Worm (Caenorhabditis elegans) whole organism, mixed stage, embryonic: Measurements from ENCODE around the gene K10B4.3.

Source experiments
- M03D4.4 ChIP-seq: sonication (generic microtip); optimal IDR thresholded peaks from 2 replicates; lab custom pipeline; 2017; ENCODE audit warnings: mild to moderate bottlenecking, missing genetic modification characterization, missing compliant biosample characterization
- blmp-1 ChIP-seq: fragments of 150-350 bp; optimal IDR thresholded peaks from 2 replicates; lab custom pipeline; 2014; ENCODE audit warnings: missing biosample characterization, missing genetic modification characterization
- ceh-39 ChIP-seq: fragments of 150-350 bp; optimal IDR thresholded peaks from 2 replicates; lab custom pipeline; 2014; ENCODE audit warnings: missing biosample characterization, missing genetic modification characterization
- ceh-43 ChIP-seq: fragments of 200-800 bp; sonication (Bioruptor generic); optimal IDR thresholded peaks from 2 replicates; lab custom pipeline; 2018; ENCODE audit warnings: mild to moderate bottlenecking, missing genetic modification characterization, moderate library complexity, missing compliant biosample characterization
- ceh-83 ChIP-seq: fragments of 200-800 bp; sonication (Bioruptor generic); optimal IDR thresholded peaks from 2 replicates; lab custom pipeline; 2018; ENCODE audit warnings: mild to moderate bottlenecking, missing genetic modification characterization, missing compliant biosample characterization
- ces-1 ChIP-seq: fragments of 150-350 bp; optimal IDR thresholded peaks from 2 replicates; lab custom pipeline; 2014; ENCODE audit warnings: missing biosample characterization, missing genetic modification reagents, missing genetic modification characterization
- cnd-1 ChIP-seq: fragments of 200-800 bp; sonication (Bioruptor generic); optimal IDR thresholded peaks from 2 replicates; lab custom pipeline; 2018; ENCODE audit warnings: mild to moderate bottlenecking, missing genetic modification characterization, missing compliant biosample characterization
- drap-1 ChIP-seq: fragments of 200-800 bp; sonication (Bioruptor generic); optimal IDR thresholded peaks from 3 replicates; lab custom pipeline; 2018; ENCODE audit warnings: mild to moderate bottlenecking, missing genetic modification characterization, missing compliant biosample characterization
- elt-1 ChIP-seq: sonication (generic microtip); optimal IDR thresholded peaks from 2 replicates; lab custom pipeline; 2017; ENCODE audit warnings: missing genetic modification characterization, mild to moderate bottlenecking, missing compliant biosample characterization, antibody characterized with exemption, moderate library complexity, borderline replicate concordance; ENCODE audit not compliant: insufficient read depth
- flh-1 ChIP-seq: fragments of 200-800 bp; sonication (Bioruptor generic); optimal IDR thresholded peaks from 2 replicates; lab custom pipeline; 2018; ENCODE audit warnings: mild to moderate bottlenecking, missing genetic modification characterization, moderate library complexity, missing compliant biosample characterization
- ham-2 ChIP-seq: fragments of 200-800 bp; sonication (Bioruptor generic); optimal IDR thresholded peaks from 2 replicates; lab custom pipeline; 2018; ENCODE audit warnings: mild to moderate bottlenecking, missing genetic modification characterization, missing compliant biosample characterization
- hlh-1 ChIP-seq: fragments of 150-350 bp; optimal IDR thresholded peaks from 2 replicates; lab custom pipeline; 2014; ENCODE audit warnings: missing biosample characterization, missing genetic modification reagents, missing genetic modification characterization
- lin-13 ChIP-seq: fragments of 150-350 bp; optimal IDR thresholded peaks from 2 replicates; lab custom pipeline; 2014; ENCODE audit warnings: missing biosample characterization, missing genetic modification characterization
- lin-32 ChIP-seq: fragments of 200-800 bp; sonication (Bioruptor generic); optimal IDR thresholded peaks from 2 replicates; lab custom pipeline; 2018; ENCODE audit warnings: mild to moderate bottlenecking, missing genetic modification characterization, missing compliant biosample characterization
- lsy-2 ChIP-seq: fragments of 150-350 bp; optimal IDR thresholded peaks from 2 replicates; lab custom pipeline; 2014; ENCODE audit warnings: missing biosample characterization, missing genetic modification characterization
- mab-5 ChIP-seq: fragments of 150-350 bp; optimal IDR thresholded peaks from 2 replicates; lab custom pipeline; 2014; ENCODE audit warnings: missing biosample characterization, missing genetic modification characterization
- mep-1 ChIP-seq: fragments of 150-350 bp; optimal IDR thresholded peaks from 2 replicates; lab custom pipeline; 2017; ENCODE audit warnings: missing biosample characterization, missing genetic modification reagents, missing genetic modification characterization, inconsistent platforms
- mls-2 ChIP-seq: sonication (generic microtip); optimal IDR thresholded peaks from 2 replicates; lab custom pipeline; 2016; ENCODE audit warnings: mild to moderate bottlenecking, missing genetic modification characterization, moderate library complexity, missing compliant biosample characterization
- nhr-12 ChIP-seq: fragments of 150-350 bp; optimal IDR thresholded peaks from 2 replicates; lab custom pipeline; 2014; ENCODE audit warnings: missing biosample characterization, missing genetic modification characterization
- nhr-2 ChIP-seq: fragments of 150-350 bp; optimal IDR thresholded peaks from 2 replicates; lab custom pipeline; 2014; ENCODE audit warnings: missing biosample characterization, missing genetic modification characterization
- nhr-237 ChIP-seq: fragments of 150-350 bp; optimal IDR thresholded peaks from 2 replicates; lab custom pipeline; 2014; ENCODE audit warnings: missing biosample characterization, missing genetic modification characterization
- nhr-28 ChIP-seq: fragments of 150-350 bp; optimal IDR thresholded peaks from 2 replicates; lab custom pipeline; 2014; ENCODE audit warnings: missing biosample characterization, missing genetic modification characterization
- nhr-76 ChIP-seq: sonication (generic microtip); optimal IDR thresholded peaks from 2 replicates; lab custom pipeline; 2017; ENCODE audit warnings: missing biosample characterization, missing genetic modification characterization
- pha-4 ChIP-seq: fragments of 150-350 bp; optimal IDR thresholded peaks from 2 replicates; lab custom pipeline; 2018; ENCODE audit warnings: missing biosample characterization, missing genetic modification reagents, missing genetic modification characterization
- sem-2 ChIP-seq: fragments of 200-800 bp; sonication (Bioruptor generic); optimal IDR thresholded peaks from 2 replicates; lab custom pipeline; 2018; ENCODE audit warnings: mild to moderate bottlenecking, missing genetic modification characterization, missing compliant biosample characterization
- sptf-1 ChIP-seq: sonication (generic microtip); optimal IDR thresholded peaks from 2 replicates; lab custom pipeline; 2017; ENCODE audit warnings: mild to moderate bottlenecking, missing genetic modification characterization, moderate library complexity, missing compliant biosample characterization
- unc-120 ChIP-seq: sonication (generic microtip); optimal IDR thresholded peaks from 2 replicates; lab custom pipeline; 2017; ENCODE audit warnings: missing genetic modification characterization, missing compliant biosample characterization; ENCODE audit not compliant: poor library complexity, severe bottlenecking
- unc-39 ChIP-seq: fragments of 150-350 bp; optimal IDR thresholded peaks from 2 replicates; lab custom pipeline; 2014; ENCODE audit warnings: missing biosample characterization, missing genetic modification characterization
- unc-62 ChIP-seq: fragments of 150-350 bp; optimal IDR thresholded peaks from 2 replicates; lab custom pipeline; 2014; ENCODE audit warnings: missing biosample characterization, missing genetic modification reagents, missing genetic modification characterization
- zip-8 ChIP-seq: fragments of 150-350 bp; optimal IDR thresholded peaks from 2 replicates; lab custom pipeline; 2014; ENCODE audit warnings: missing biosample characterization, missing genetic modification characterization
- ztf-11 ChIP-seq: fragments of 150-350 bp; optimal IDR thresholded peaks from 2 replicates; lab custom pipeline; 2014; ENCODE audit warnings: missing biosample characterization, missing genetic modification characterization

The K10B4.3 gene

ce11 chrII:156999-157499 is 36.0 kb upstream of the K10B4.3 start:
- TF ChIP-seq zip-8 (tag; lab: Kevin White, UChicago) (peak; percentile 75), unc-120 (tag; lab: Kevin White, UChicago) (no peak), mab-5 (no peak), nhr-28 (tag; lab: Kevin White, UChicago) (no peak)
- TF ChIP-seq, all 35 proteins: peak for 1

ce11 chrII:155904-156303 is 34.9 kb upstream of the K10B4.3 start, which contains the start of gene mrpl-28:
mrpl-28 (minus strand) TSS chrII:156009.
- no peak for TF ChIP-seq ham-2
- TF ChIP-seq nhr-237 (tag; lab: Kevin White, UChicago), result peak; percentile 84
- TF ChIP-seq lsy-2 (tag; lab: Kevin White, UChicago), result peak; percentile 75
- no peak for TF ChIP-seq sem-2 (GFP tag; lab: Kevin White, UChicago)
- TF ChIP-seq ceh-83, result no peak
- no peak for TF ChIP-seq blmp-1 (tag; lab: Kevin White, UChicago)
- peak; percentile 29 for TF ChIP-seq hlh-1
- TF ChIP-seq pha-4, result peak; percentile 86
- peak; percentile 15 for TF ChIP-seq sptf-1
- TF ChIP-seq cnd-1 (tag; lab: Kevin White, UChicago), result no peak
- peak; percentile 74 for TF ChIP-seq ceh-39
- no peak for TF ChIP-seq drap-1 (GFP tag; lab: Kevin White, UChicago)
- TF ChIP-seq elt-1 (tag; lab: Kevin White, UChicago), result no peak
- TF ChIP-seq lin-13 (tag; lab: Kevin White, UChicago), result peak; percentile 93
- no peak for TF ChIP-seq zip-8 (tag; lab: Kevin White, UChicago)
- TF ChIP-seq mep-1 (tag; lab: Kevin White, UChicago), result peak; percentile 78
- peak; percentile 81 for TF ChIP-seq ces-1

- TF ChIP-seq ceh-39, result no peak
- TF ChIP-seq sem-2 (GFP tag; lab: Kevin White, UChicago), result no peak
- TF ChIP-seq hlh-1, result no peak
- TF ChIP-seq ces-1, result no peak
- TF ChIP-seq nhr-76 (tag; lab: Kevin White, UChicago), result no peak
- TF ChIP-seq, all 35 proteins: peak for 0
Measured at ce11 chrII:152283-152682, 31.3 kb upstream of the K10B4.3 start, which contains the start of gene T25D3.3. T25D3.3 (plus strand) TSS chrII:152583.

ce11 chrII:151495-151894 is 30.5 kb upstream of the K10B4.3 start:
- TF ChIP-seq mls-2 (tag; lab: Kevin White, UChicago), result no peak
- no peak for TF ChIP-seq drap-1 (GFP tag; lab: Kevin White, UChicago)
- no peak for TF ChIP-seq unc-62 (GFP tag; lab: Kevin White, UChicago)
- TF ChIP-seq elt-1 (tag; lab: Kevin White, UChicago), result no peak
- no peak for TF ChIP-seq sptf-1
- no peak for TF ChIP-seq ces-1
- TF ChIP-seq M03D4.4 (tag; lab: Kevin White, UChicago), result no peak
- TF ChIP-seq ztf-11 (tag; lab: Kevin White, UChicago), result no peak
- no peak for TF ChIP-seq pha-4

ce11 chrII:146933-147332 is 25.9 kb upstream of the K10B4.3 start, which contains the start of gene T25D3.4:
T25D3.4 (plus strand) TSS chrII:147233.
- TF ChIP-seq unc-39 (tag; lab: Kevin White, UChicago) (no peak), ces-1 (no peak), blmp-1 (tag; lab: Kevin White, UChicago) (no peak)
- TF ChIP-seq, all 35 proteins: peak for 0

- TF ChIP-seq lin-32 (GFP tag; lab: Kevin White, UChicago), result no peak
- no peak for TF ChIP-seq nhr-237 (tag; lab: Kevin White, UChicago)
- TF ChIP-seq unc-39 (tag; lab: Kevin White, UChicago), result no peak
- TF ChIP-seq ceh-43 (GFP tag; lab: Kevin White, UChicago), result no peak
- no peak for TF ChIP-seq nhr-2
- no peak for TF ChIP-seq lin-13 (tag; lab: Kevin White, UChicago)
- no peak for TF ChIP-seq nhr-12 (tag; lab: Kevin White, UChicago)
- TF ChIP-seq mab-5, result no peak
- TF ChIP-seq lsy-2 (tag; lab: Kevin White, UChicago), result no peak
- TF ChIP-seq flh-1 (GFP tag; lab: Kevin White, UChicago), result no peak
- TF ChIP-seq ceh-39, result no peak
- no peak for TF ChIP-seq nhr-28 (tag; lab: Kevin White, UChicago)
- TF ChIP-seq cnd-1 (tag; lab: Kevin White, UChicago), result no peak
- TF ChIP-seq, all 35 proteins: peak for 0
Measured at ce11 chrII:135166-135565, 14.1 kb upstream of the K10B4.3 start, which contains the start of gene K10B4.1. K10B4.1 (plus strand) TSS chrII:135466.
